Fruit fly (Drosophila melanogaster) whole organism, embryonic: ENCODE data around the gene Sur.

Experiments used
- Atf3 ChIP-seq: fragments of 200-800 bp; sonication (Bioruptor generic); optimal IDR thresholded peaks from 3 replicates; lab custom pipeline; 2016; ENCODE audit warnings: missing biosample characterization, missing genetic modification characterization
- BEAF-32 ChIP-seq: fragments of 200-800 bp; sonication (Bioruptor generic); optimal IDR thresholded peaks from 3 replicates; lab custom pipeline; 2017; ENCODE audit warnings: missing biosample characterization, missing genetic modification characterization, mild to moderate bottlenecking, moderate library complexity, missing genetic modification reagents
- Bgb ChIP-seq: fragments of 200-800 bp; sonication (Bioruptor generic); IDR thresholded peaks from 2 replicates; pipeline ENCODE4 v1.3.6; 2022; ENCODE audit warnings: missing biosample characterization, missing genetic modification characterization; ENCODE audit not compliant: partially characterized antibody
- CG15269 ChIP-seq: fragments of 200-800 bp; sonication (Bioruptor generic); optimal IDR thresholded peaks from 2 replicates; lab custom pipeline; 2018; ENCODE audit warnings: missing biosample characterization, mild to moderate bottlenecking, missing genetic modification characterization, moderate library complexity
- CG16813 ChIP-seq: fragments of 200-800 bp; sonication (Bioruptor generic); IDR thresholded peaks from 3 replicates; pipeline ENCODE4 v1.3.6; 2022; ENCODE audit warnings: missing biosample characterization, missing genetic modification characterization; ENCODE audit not compliant: partially characterized antibody
- CG18262 ChIP-seq: fragments of 200-800 bp; optimal IDR thresholded peaks from 3 replicates; lab custom pipeline; 2019; ENCODE audit warnings: missing biosample characterization, mild to moderate bottlenecking, missing genetic modification characterization, moderate library complexity
- CG18599 ChIP-seq: fragments of 200-800 bp; sonication (Bioruptor generic); optimal IDR thresholded peaks from 3 replicates; lab custom pipeline; 2017; ENCODE audit warnings: missing biosample characterization, missing genetic modification characterization, mild to moderate bottlenecking, moderate library complexity, missing genetic modification reagents
- CG30020 ChIP-seq: fragments of 200-800 bp; optimal IDR thresholded peaks from 2 replicates; lab custom pipeline; 2019; ENCODE audit warnings: missing biosample characterization, mild to moderate bottlenecking, missing genetic modification characterization, moderate library complexity
- CG34376 ChIP-seq: fragments of 200-800 bp; sonication (Bioruptor generic); optimal IDR thresholded peaks from 2 replicates; lab custom pipeline; 2018; ENCODE audit warnings: missing biosample characterization, mild to moderate bottlenecking, missing genetic modification characterization
- CG34422 ChIP-seq: fragments of 200-800 bp; sonication (Bioruptor generic); IDR thresholded peaks from 3 replicates; pipeline ENCODE4 v1.3.6; 2022; ENCODE audit warnings: missing biosample characterization, missing genetic modification characterization
- CG42726 ChIP-seq: fragments of 200-800 bp; sonication (Bioruptor generic); IDR thresholded peaks from 2 replicates; pipeline ENCODE4 v1.3.6; 2022; ENCODE audit warnings: missing biosample characterization, missing genetic modification characterization; ENCODE audit not compliant: partially characterized antibody
- CG4360 ChIP-seq: fragments of 200-800 bp; sonication (Bioruptor generic); IDR thresholded peaks from 2 replicates; pipeline ENCODE4 v1.3.6; 2022; ENCODE audit warnings: missing biosample characterization, missing genetic modification characterization
- CG4617 ChIP-seq: fragments of 200-800 bp; sonication (Bioruptor generic); optimal IDR thresholded peaks from 3 replicates; lab custom pipeline; 2016; ENCODE audit warnings: missing biosample characterization, missing genetic modification characterization, borderline replicate concordance
- CG6683 ChIP-seq: fragments of 200-800 bp; sonication (Bioruptor generic); optimal IDR thresholded peaks from 2 replicates; lab custom pipeline; 2017; ENCODE audit warnings: missing biosample characterization, mild to moderate bottlenecking, missing genetic modification characterization, missing genetic modification reagents
- CG9797 ChIP-seq: fragments of 200-800 bp; sonication (Bioruptor generic); optimal IDR thresholded peaks from 3 replicates; lab custom pipeline; 2018; ENCODE audit warnings: missing biosample characterization, mild to moderate bottlenecking, missing genetic modification characterization
- Chrac-16 ChIP-seq: fragments of 200-800 bp; sonication (Bioruptor generic); optimal IDR thresholded peaks from 3 replicates; lab custom pipeline; 2016; ENCODE audit warnings: missing biosample characterization, missing genetic modification characterization
- Dbx ChIP-seq: fragments of 200-800 bp; sonication (Bioruptor generic); IDR thresholded peaks from 3 replicates; pipeline ENCODE4 v1.3.6; 2022; ENCODE audit warnings: missing biosample characterization, missing genetic modification characterization
- Dll ChIP-seq: fragments of 200-800 bp; sonication (Bioruptor generic); IDR thresholded peaks from 4 replicates; pipeline ENCODE4 v1.3.6; 2022; ENCODE audit warnings: missing biosample characterization, missing genetic modification characterization; ENCODE audit not compliant: partially characterized antibody
- Dp ChIP-seq: fragments of 200-800 bp; sonication (Bioruptor generic); optimal IDR thresholded peaks from 2 replicates; lab custom pipeline; 2018; ENCODE audit warnings: missing biosample characterization, mild to moderate bottlenecking, missing genetic modification characterization, moderate library complexity
- E2f2 ChIP-seq: fragments of 200-800 bp; sonication (Bioruptor generic); IDR thresholded peaks from 2 replicates; pipeline ENCODE4 v1.3.6; 2022; ENCODE audit warnings: missing biosample characterization, missing genetic modification characterization
- Elba2 ChIP-seq: fragments of 200-800 bp; sonication (Bioruptor generic); optimal IDR thresholded peaks from 3 replicates; lab custom pipeline; 2016; ENCODE audit warnings: missing biosample characterization, missing genetic modification characterization
- MBD-R2 ChIP-seq: fragments of 200-800 bp; sonication (Bioruptor generic); IDR thresholded peaks from 2 replicates; pipeline ENCODE4 v1.3.6; 2022; ENCODE audit warnings: missing biosample characterization, missing genetic modification characterization
- MESR4 ChIP-seq: fragments of 200-800 bp; sonication (Bioruptor generic); optimal IDR thresholded peaks from 2 replicates; lab custom pipeline; 2018; ENCODE audit warnings: missing biosample characterization, mild to moderate bottlenecking, missing genetic modification characterization, moderate library complexity
- Mad ChIP-seq: fragments of 200-800 bp; sonication (Bioruptor generic); optimal IDR thresholded peaks from 2 replicates; lab custom pipeline; 2016; ENCODE audit warnings: missing biosample characterization, missing genetic modification characterization
- Med ChIP-seq: fragments of 200-800 bp; sonication (Bioruptor generic); peaks from one replicate; lab custom pipeline; 2016; ENCODE audit warnings: missing biosample characterization, missing genetic modification characterization, mild to moderate bottlenecking, inconsistent platforms, moderate library complexity
- Myb ChIP-seq: fragments of 200-800 bp; sonication (Bioruptor generic); optimal IDR thresholded peaks from 2 replicates; lab custom pipeline; 2016; ENCODE audit warnings: missing biosample characterization, missing genetic modification characterization
- YL-1 ChIP-seq: fragments of 200-800 bp; sonication (Bioruptor generic); optimal IDR thresholded peaks from 3 replicates; lab custom pipeline; 2017; ENCODE audit warnings: missing biosample characterization, mild to moderate bottlenecking, missing genetic modification characterization
- bbx ChIP-seq: fragments of 200-800 bp; sonication (Bioruptor generic); IDR thresholded peaks from 2 replicates; pipeline ENCODE4 v1.3.6; 2022; ENCODE audit warnings: missing biosample characterization, missing genetic modification characterization; ENCODE audit not compliant: partially characterized antibody
- ci ChIP-seq: fragments of 200-800 bp; sonication (Bioruptor generic); IDR thresholded peaks from 3 replicates; pipeline ENCODE4 v1.3.6; 2022; ENCODE audit warnings: missing biosample characterization, missing genetic modification characterization
- crp ChIP-seq, 2 experiments: fragments of 200-800 bp; sonication (Bioruptor generic); optimal IDR thresholded peaks; 2 replicates in 1 of 2; 3 replicates in 1 of 2; lab custom pipeline; 2017; ENCODE audit warnings: missing biosample characterization in 2 of 2, missing genetic modification characterization in 2 of 2, mild to moderate bottlenecking in 1 of 2, moderate library complexity in 1 of 2
- danr ChIP-seq: fragments of 200-800 bp; sonication (Bioruptor generic); IDR thresholded peaks from 2 replicates; pipeline ENCODE4 v1.3.6; 2022; ENCODE audit warnings: missing biosample characterization, missing genetic modification characterization
- ewg ChIP-seq: fragments of 200-800 bp; sonication (Bioruptor generic); optimal IDR thresholded peaks from 3 replicates; lab custom pipeline; 2017; ENCODE audit warnings: mild to moderate bottlenecking, missing biosample characterization, missing genetic modification reagents, missing genetic modification characterization
- gem ChIP-seq: fragments of 200-800 bp; sonication (Bioruptor generic); optimal IDR thresholded peaks from 2 replicates; lab custom pipeline; 2019; ENCODE audit warnings: missing biosample characterization, mild to moderate bottlenecking, missing genetic modification characterization, moderate library complexity
- gfzf ChIP-seq: fragments of 200-800 bp; sonication (Bioruptor generic); optimal IDR thresholded peaks from 2 replicates; lab custom pipeline; 2016; ENCODE audit warnings: missing biosample characterization, mild to moderate bottlenecking, missing genetic modification characterization, moderate library complexity
- oc ChIP-seq: fragments of 200-800 bp; sonication (Bioruptor generic); optimal IDR thresholded peaks from 2 replicates; lab custom pipeline; 2018; ENCODE audit warnings: missing biosample characterization, mild to moderate bottlenecking, missing genetic modification characterization, moderate library complexity
- pzg ChIP-seq: fragments of 200-800 bp; sonication (Bioruptor generic); optimal IDR thresholded peaks from 3 replicates; lab custom pipeline; 2018; ENCODE audit warnings: missing biosample characterization, mild to moderate bottlenecking, missing genetic modification characterization, moderate library complexity
- schlank ChIP-seq: fragments of 200-800 bp; sonication (Bioruptor generic); optimal IDR thresholded peaks from 2 replicates; lab custom pipeline; 2018; ENCODE audit warnings: missing biosample characterization, mild to moderate bottlenecking, missing genetic modification characterization
- scrt ChIP-seq: fragments of 200-800 bp; sonication (Bioruptor generic); optimal IDR thresholded peaks from 2 replicates; lab custom pipeline; 2018; ENCODE audit warnings: missing biosample characterization, mild to moderate bottlenecking, missing genetic modification characterization, moderate library complexity
- sob ChIP-seq: fragments of 200-800 bp; sonication (Bioruptor generic); IDR thresholded peaks from 2 replicates; pipeline ENCODE4 v1.3.6; 2022; ENCODE audit warnings: missing biosample characterization, missing genetic modification characterization
- stwl ChIP-seq: fragments of 200-800 bp; sonication (Bioruptor generic); optimal IDR thresholded peaks from 3 replicates; lab custom pipeline; 2018; ENCODE audit warnings: missing biosample characterization, mild to moderate bottlenecking, missing genetic modification characterization, moderate library complexity
- trem ChIP-seq: fragments of 200-800 bp; optimal IDR thresholded peaks from 3 replicates; lab custom pipeline; 2019; ENCODE audit warnings: missing biosample characterization, mild to moderate bottlenecking, missing genetic modification characterization, moderate library complexity
- vnd ChIP-seq: fragments of 200-800 bp; sonication (Bioruptor generic); IDR thresholded peaks from 3 replicates; pipeline ENCODE4 v1.3.6; 2022; ENCODE audit warnings: missing biosample characterization, missing genetic modification characterization; ENCODE audit not compliant: partially characterized antibody
- wek ChIP-seq: fragments of 200-800 bp; sonication (Bioruptor generic); optimal IDR thresholded peaks from 3 replicates; lab custom pipeline; 2018; ENCODE audit warnings: missing biosample characterization, mild to moderate bottlenecking, missing genetic modification characterization, moderate library complexity

Sur gene

dm6 chr2L:10208799-10209794 is 10.2 kb upstream of the Sur start, which contains the start of gene CG5731 (continued):
- TF ChIP-seq CG18262 (tag; lab: Kevin White, UChicago) (no peak), Mad (GFP tag; lab: Kevin White, UChicago) (no peak), gem (tag; lab: Kevin White, UChicago) (peak; percentile 8)

- TF ChIP-seq CG9797 (GFP tag; lab: Kevin White, UChicago) (peak; percentile 66), trem (tag; lab: Kevin White, UChicago) (no peak), sob (GFP tag; lab: Robert Waterston, UW) (no peak), YL-1 (GFP tag; lab: Kevin White, UChicago) (peak; percentile 12), CG42726 (GFP tag; lab: Robert Waterston, UW) (no peak), Dll (GFP tag; lab: Robert Waterston, UW) (peak; percentile 52; the same call in 1 of the 4 replicates), CG4617 (GFP tag; lab: Kevin White, UChicago) (peak; percentile 69), ewg (peak; percentile 12), Dbx (GFP tag; lab: Robert Waterston, UW) (peak; percentile 29; the same call in 1 of the 3 replicates), CG30020 (tag; lab: Kevin White, UChicago) (peak; percentile 19), bbx (peak; percentile 24; the same call in 1 of the 2 replicates), Elba2 (GFP tag; lab: Kevin White, UChicago) (no peak), Myb (GFP tag; lab: Kevin White, UChicago) (peak; percentile 68), ci (0 out of 3 replicates have a peak, but pooled peaks have one; percentile 21), wek (peak; percentile 26), pzg (GFP tag; lab: Kevin White, UChicago) (peak; percentile 43), Chrac-16 (GFP tag; lab: Kevin White, UChicago) (no peak), CG34422 (0 out of 3 replicates have a peak, but pooled peaks have one; percentile 12), CG16813 (GFP tag; lab: Robert Waterston, UW) (0 out of 3 replicates have a peak, but pooled peaks have one; percentile 22), stwl (peak; percentile 1), crp (GFP tag; optimal IDR thresholded peaks at IDR 0.05; lab: Kevin White, UChicago) (peak in 1 of 2 experiments; percentile 31), MBD-R2 (GFP tag; lab: Robert Waterston, UW) (peak; percentile 52; the same call in 1 of the 2 replicates), Dp (GFP tag; lab: Kevin White, UChicago) (peak; percentile 36), E2f2 (GFP tag; lab: Robert Waterston, UW) (peak; percentile 32; the same call in 1 of the 2 replicates), MESR4 (peak; percentile 67), gfzf (GFP tag; lab: Kevin White, UChicago) (peak; percentile 68), BEAF-32 (GFP tag; lab: Kevin White, UChicago) (peak; percentile 3), Bgb (GFP tag; lab: Robert Waterston, UW) (0 out of 2 replicates have a peak, but pooled peaks have one; percentile 8), vnd (no peak)
These were observed 7.8 kb upstream of the Sur start, which contains the start of gene Snx17 for dm6 chr2L:10206633-10207162. Gene Snx17 (minus strand): TSS chr2L:10206961.

- TF ChIP-seq Atf3 (GFP tag; lab: Kevin White, UChicago) (no peak), CG18599 (no peak), sob (GFP tag; lab: Robert Waterston, UW) (no peak), CG34422 (0 out of 3 replicates have a peak, but pooled peaks have one; percentile 24), CG15269 (tag; lab: Kevin White, UChicago) (no peak), CG34376 (GFP tag; lab: Kevin White, UChicago) (no peak), danr (no peak), oc (tag; lab: Kevin White, UChicago) (no peak), schlank (tag; lab: Kevin White, UChicago) (no peak), Med (GFP tag; lab: Kevin White, UChicago) (peak; percentile 53), CG4360 (GFP tag; lab: Robert Waterston, UW) (no peak), scrt (GFP tag; lab: Kevin White, UChicago) (no peak), CG6683 (GFP tag; lab: Kevin White, UChicago) (no peak)
These were observed 7.0 kb upstream of the Sur start for dm6 chr2L:10205940-10206339.
